Worm (Caenorhabditis elegans) whole organism, late embryonic: Measurements from ENCODE around the gene F53H4.6.

Source experiments
- K09A11.1 ChIP-seq: sonication (generic microtip); optimal IDR thresholded peaks from 2 replicates; lab custom pipeline; 2017; ENCODE audit warnings: antibody characterized with exemption, mild to moderate bottlenecking, missing genetic modification characterization, missing compliant biosample characterization; ENCODE audit not compliant: insufficient read depth
- ama-1 ChIP-seq: fragments of 150-350 bp; optimal IDR thresholded peaks from 2 replicates; lab custom pipeline; 2014
- ceh-48 ChIP-seq: sonication (generic microtip); optimal IDR thresholded peaks from 2 replicates; lab custom pipeline; 2016; ENCODE audit warnings: missing genetic modification characterization, inconsistent platforms, missing compliant biosample characterization
- ceh-9 ChIP-seq: sonication (generic microtip); optimal IDR thresholded peaks from 2 replicates; lab custom pipeline; 2016; ENCODE audit warnings: mild to moderate bottlenecking, missing genetic modification characterization, inconsistent platforms, missing compliant biosample characterization
- elt-2 ChIP-seq: sonication (generic microtip); optimal IDR thresholded peaks from 2 replicates; lab custom pipeline; 2016; ENCODE audit warnings: missing genetic modification reagents, missing genetic modification characterization, missing compliant biosample characterization
- eyg-1 ChIP-seq: sonication (generic microtip); optimal IDR thresholded peaks from 2 replicates; lab custom pipeline; 2016; ENCODE audit warnings: missing genotype, missing genetic modification characterization, missing compliant biosample characterization
- fkh-6 ChIP-seq: sonication (generic microtip); optimal IDR thresholded peaks from 2 replicates; lab custom pipeline; 2016; ENCODE audit warnings: missing genetic modification characterization, missing compliant biosample characterization
- lin-11 ChIP-seq: fragments of 200-800 bp; sonication (Bioruptor generic); optimal IDR thresholded peaks from 2 replicates; lab custom pipeline; 2018; ENCODE audit warnings: mild to moderate bottlenecking, missing genetic modification characterization, missing compliant biosample characterization
- madf-2 ChIP-seq: sonication (generic microtip); optimal IDR thresholded peaks from 2 replicates; lab custom pipeline; 2017; ENCODE audit warnings: missing genetic modification characterization, missing compliant biosample characterization
- nhr-11 ChIP-seq: fragments of 150-350 bp; optimal IDR thresholded peaks from 2 replicates; lab custom pipeline; 2014; ENCODE audit warnings: missing biosample characterization, missing genetic modification characterization
- syd-9 ChIP-seq: sonication (generic microtip); optimal IDR thresholded peaks from 2 replicates; lab custom pipeline; 2016; ENCODE audit warnings: mild to moderate bottlenecking, missing genetic modification characterization, moderate library complexity, missing compliant biosample characterization
- tbx-7 ChIP-seq: sonication (generic microtip); optimal IDR thresholded peaks from 2 replicates; lab custom pipeline; 2016; ENCODE audit warnings: missing genotype, missing genetic modification characterization, missing compliant biosample characterization

- no peak for TF ChIP-seq nhr-11 (tag; lab: Kevin White, UChicago)
- no peak for TF ChIP-seq eyg-1 (tag; lab: Kevin White, UChicago)
- no peak for TF ChIP-seq ama-1 (lab: Kevin White, UChicago)
- no peak for TF ChIP-seq syd-9 (tag; lab: Kevin White, UChicago)
- no peak for TF ChIP-seq madf-2 (tag; lab: Kevin White, UChicago)
- TF ChIP-seq fkh-6 (tag; lab: Kevin White, UChicago), result no peak
- no peak for TF ChIP-seq lin-11 (tag; lab: Kevin White, UChicago)
- TF ChIP-seq ceh-9 (tag; lab: Kevin White, UChicago), result no peak
- no peak for TF ChIP-seq K09A11.1 (tag; lab: Kevin White, UChicago)
- no peak for TF ChIP-seq tbx-7
- TF ChIP-seq ceh-48 (tag; lab: Kevin White, UChicago), result no peak
- no peak for TF ChIP-seq elt-2 (tag; lab: Kevin White, UChicago)
Measured at ce11 chrX:15811341-15811740, 49.1 kb downstream of the F53H4.6 start.
